Worm (Caenorhabditis elegans) whole organism, L3 larva: ENCODE results near the gene nspf-1.

ENCODE experiments used
- ZK546.5 ChIP-seq: sonication (generic microtip); optimal IDR thresholded peaks from 2 replicates; lab custom pipeline; 2017; ENCODE audit warnings: missing biosample characterization, missing genetic modification characterization
- ama-1 ChIP-seq: fragments of 150-350 bp; optimal IDR thresholded peaks from 2 replicates; lab custom pipeline; 2018
- ceh-82 ChIP-seq: fragments of 150-350 bp; optimal IDR thresholded peaks from 2 replicates; lab custom pipeline; 2014; ENCODE audit warnings: missing biosample characterization, missing genetic modification characterization
- daf-12 ChIP-seq: fragments of 150-350 bp; optimal IDR thresholded peaks from 2 replicates; lab custom pipeline; 2014; ENCODE audit warnings: missing biosample characterization, missing genetic modification reagents, missing genetic modification characterization
- egl-27 ChIP-seq: sonication (generic microtip); optimal IDR thresholded peaks from 4 replicates; lab custom pipeline; 2017; ENCODE audit warnings: missing biosample characterization, missing genetic modification reagents, missing genetic modification characterization
- elt-1 ChIP-seq: fragments of 150-350 bp; optimal IDR thresholded peaks from 2 replicates; lab custom pipeline; 2014; ENCODE audit warnings: missing biosample characterization, missing genetic modification characterization
- elt-2 ChIP-seq: sonication (generic microtip); optimal IDR thresholded peaks from 2 replicates; lab custom pipeline; 2016; ENCODE audit warnings: missing genetic modification reagents, mild to moderate bottlenecking, missing genetic modification characterization, missing compliant biosample characterization
- eor-1 ChIP-seq, 2 experiments: fragments of 150-350 bp; optimal IDR thresholded peaks; 2 replicates each; lab custom pipeline; 2014 to 2018; ENCODE audit warnings: missing biosample characterization in 2 of 2, missing genetic modification characterization in 2 of 2
- fkh-2 ChIP-seq: fragments of 150-350 bp; optimal IDR thresholded peaks from 2 replicates; lab custom pipeline; 2014; ENCODE audit warnings: missing biosample characterization, missing genetic modification reagents, missing genetic modification characterization
- fos-1 ChIP-seq: fragments of 150-350 bp; optimal IDR thresholded peaks from 2 replicates; lab custom pipeline; 2014; ENCODE audit warnings: missing biosample characterization, missing genetic modification characterization
- hmg-11 ChIP-seq: sonication (generic microtip); optimal IDR thresholded peaks from 2 replicates; lab custom pipeline; 2016; ENCODE audit warnings: missing genetic modification characterization, missing compliant biosample characterization
- lin-15B ChIP-seq: fragments of 150-350 bp; optimal IDR thresholded peaks from 2 replicates; lab custom pipeline; 2014; ENCODE audit warnings: missing biosample characterization, missing genetic modification characterization
- lin-39 ChIP-seq: fragments of 150-350 bp; optimal IDR thresholded peaks from 2 replicates; lab custom pipeline; 2018; ENCODE audit warnings: missing biosample characterization, missing genetic modification reagents, missing genetic modification characterization
- lsy-12 ChIP-seq: sonication (generic microtip); optimal IDR thresholded peaks from 2 replicates; lab custom pipeline; 2016; ENCODE audit warnings: mild to moderate bottlenecking, missing genetic modification characterization, missing compliant biosample characterization
- nhr-23 ChIP-seq: fragments of 150-350 bp; optimal IDR thresholded peaks from 2 replicates; lab custom pipeline; 2014; ENCODE audit warnings: missing biosample characterization, missing genetic modification reagents, missing genetic modification characterization
- nhr-237 ChIP-seq: fragments of 150-350 bp; optimal IDR thresholded peaks from 2 replicates; lab custom pipeline; 2014; ENCODE audit warnings: missing biosample characterization, missing genetic modification characterization
- nhr-25 ChIP-seq: sonication (generic microtip); optimal IDR thresholded peaks from 2 replicates; lab custom pipeline; 2017; ENCODE audit warnings: missing biosample characterization, missing genetic modification characterization
- nhr-67 ChIP-seq: fragments of 150-350 bp; optimal IDR thresholded peaks from 2 replicates; lab custom pipeline; 2014; ENCODE audit warnings: missing biosample characterization, missing genetic modification characterization
- nhr-76 ChIP-seq: fragments of 150-350 bp; sonication (generic microtip); optimal IDR thresholded peaks from 5 replicates; lab custom pipeline; 2014; ENCODE audit warnings: missing biosample characterization, missing genetic modification characterization
- nhr-77 ChIP-seq: fragments of 150-350 bp; optimal IDR thresholded peaks from 2 replicates; lab custom pipeline; 2014; ENCODE audit warnings: missing biosample characterization, missing genetic modification characterization
- pqm-1 ChIP-seq: fragments of 150-350 bp; optimal IDR thresholded peaks from 2 replicates; lab custom pipeline; 2017; ENCODE audit warnings: missing biosample characterization, missing genetic modification characterization, inconsistent platforms
- sea-2 ChIP-seq: fragments of 150-350 bp; sonication (generic microtip); optimal IDR thresholded peaks from 4 replicates; lab custom pipeline; 2014; ENCODE audit warnings: missing biosample characterization, missing genetic modification reagents, missing genetic modification characterization
- unc-62 ChIP-seq: fragments of 150-350 bp; sonication (generic microtip); optimal IDR thresholded peaks from 4 replicates; lab custom pipeline; 2014; ENCODE audit warnings: missing biosample characterization, missing genetic modification reagents, missing genetic modification characterization
- zag-1 ChIP-seq: fragments of 150-350 bp; optimal IDR thresholded peaks from 2 replicates; lab custom pipeline; 2014; ENCODE audit warnings: missing biosample characterization, missing genetic modification characterization
- ztf-11 ChIP-seq: fragments of 150-350 bp; optimal IDR thresholded peaks from 2 replicates; lab custom pipeline; 2014; ENCODE audit warnings: missing biosample characterization, missing genetic modification characterization

nspf-1 gene

DNA sequence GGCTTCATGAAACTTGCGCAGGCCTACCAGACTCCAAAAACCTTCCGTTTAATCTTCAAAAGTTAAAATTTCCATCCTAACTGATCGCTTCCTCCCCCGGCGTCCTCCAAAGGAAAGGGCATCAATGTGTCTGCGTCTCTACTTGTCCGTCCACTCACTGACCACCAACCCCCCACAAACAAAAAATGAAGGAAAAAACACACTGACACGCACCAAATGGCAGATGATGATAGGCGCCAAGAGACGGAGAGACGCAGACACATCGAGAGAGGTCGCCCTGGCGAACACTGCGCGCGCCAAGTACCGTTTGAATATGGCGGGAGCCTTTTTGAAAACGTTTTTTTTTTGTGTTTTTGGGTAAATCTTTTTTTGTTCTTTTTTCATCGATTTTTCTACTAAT is 47.3 kb downstream of the nspf-1 start (continued):
- TF ChIP-seq lsy-12 (tag; lab: Kevin White, UChicago): no peak
- TF ChIP-seq eor-1 (tag; optimal IDR thresholded peaks at IDR 0.05; lab: Kevin White, UChicago): no peak
- TF ChIP-seq nhr-76 (tag; lab: Kevin White, UChicago): no peak

- TF ChIP-seq egl-27 (no peak), unc-62 (GFP tag; lab: Kevin White, UChicago) (no peak), lin-39 (tag; lab: Kevin White, UChicago) (no peak), ama-1 (lab: Kevin White, UChicago) (no peak), ZK546.5 (tag; lab: Kevin White, UChicago) (no peak), eor-1 (tag; optimal IDR thresholded peaks at IDR 0.05; lab: Kevin White, UChicago) (no peak), nhr-67 (tag; lab: Kevin White, UChicago) (no peak), sea-2 (GFP tag; lab: Kevin White, UChicago) (no peak)
These were observed 47.8 kb downstream of the nspf-1 start, which contains the start of gene wdr-31 for ce11 chrII:2735192-2735591. wdr-31 (minus strand) TSS chrII:2735292.

- TF ChIP-seq ztf-11 (tag; lab: Kevin White, UChicago): no peak
These were observed 48.2 kb downstream of the nspf-1 start for ce11 chrII:2735644-2736043.

DNA sequence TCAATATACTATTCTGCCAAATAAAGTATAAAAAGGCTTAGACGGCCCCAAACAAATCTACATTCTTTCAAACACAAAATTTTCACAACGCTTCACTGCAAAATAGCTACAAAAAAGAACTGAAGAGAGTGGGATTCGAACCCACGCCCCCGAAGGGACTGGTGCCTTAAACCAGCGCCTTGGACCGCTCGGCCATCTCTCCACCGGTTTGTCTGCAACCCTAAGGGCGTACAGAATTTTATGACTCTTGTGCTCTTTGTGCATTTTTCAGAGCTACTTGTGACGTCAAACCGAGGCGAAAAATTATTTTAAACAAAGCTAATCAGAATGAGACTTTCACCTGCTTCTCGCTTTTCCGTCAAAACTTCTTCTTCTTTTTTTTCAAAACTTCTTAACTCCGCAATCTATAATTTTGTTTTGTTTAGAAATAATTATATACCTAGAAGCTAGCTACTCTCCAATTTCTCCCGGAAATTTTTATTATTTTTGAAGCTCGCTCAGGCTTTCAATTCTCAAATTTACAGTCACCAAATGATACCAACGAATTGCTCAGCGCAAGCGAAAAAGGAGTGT is 48.8 kb downstream of the nspf-1 start, which contains the start of gene T05A8.8:
TSS of gene T05A8.8 (plus strand) at position 523 of the 573 bp plus-strand sequence.
- no peak for TF ChIP-seq ztf-11 (tag; lab: Kevin White, UChicago)
- TF ChIP-seq daf-12 (tag; lab: Kevin White, UChicago): no peak
- no peak for TF ChIP-seq sea-2 (GFP tag; lab: Kevin White, UChicago)
- TF ChIP-seq nhr-23 (tag; lab: Kevin White, UChicago): no peak
- no peak for TF ChIP-seq elt-2 (tag; lab: Kevin White, UChicago)
- no peak for TF ChIP-seq zag-1 (tag; lab: Kevin White, UChicago)
- no peak for TF ChIP-seq lin-15B (tag; lab: Kevin White, UChicago)
- TF ChIP-seq nhr-25 (tag; lab: Kevin White, UChicago): no peak

DNA sequence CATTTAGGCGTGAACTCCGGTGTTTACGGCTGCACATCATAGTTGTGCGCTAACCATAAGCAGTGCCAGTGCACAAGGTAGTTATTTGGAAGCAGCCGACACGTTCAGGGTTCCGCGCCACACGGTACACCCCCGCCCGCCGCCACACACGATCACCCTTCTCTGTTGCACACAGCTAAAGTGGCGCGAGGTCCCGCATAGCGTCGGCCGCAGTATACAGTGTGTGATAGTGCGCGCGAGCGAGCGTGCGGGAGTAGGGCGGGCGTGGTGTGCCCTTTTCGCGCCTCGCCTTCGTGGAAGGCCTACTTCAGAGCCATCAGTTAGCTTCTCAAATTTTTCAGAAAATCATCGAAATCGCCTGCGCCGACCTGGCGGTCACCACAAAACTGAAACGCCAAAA is 49.5 kb downstream of the nspf-1 start:
- TF ChIP-seq ceh-82 (no peak), lin-15B (tag; lab: Kevin White, UChicago) (no peak), fos-1 (tag; lab: Kevin White, UChicago) (no peak), zag-1 (tag; lab: Kevin White, UChicago) (no peak), nhr-237 (tag; lab: Kevin White, UChicago) (no peak), nhr-25 (tag; lab: Kevin White, UChicago) (no peak), hmg-11 (tag; lab: Kevin White, UChicago) (no peak), pqm-1 (tag; lab: Kevin White, UChicago) (no peak), nhr-76 (tag; lab: Kevin White, UChicago) (no peak), unc-62 (GFP tag; lab: Kevin White, UChicago) (no peak), fkh-2 (no peak), elt-1 (no peak), daf-12 (tag; lab: Kevin White, UChicago) (no peak), nhr-77 (no peak)
